Worm (Caenorhabditis elegans) whole organism, L4 larva: Measurements from ENCODE around the gene C45H4.13.

Experiments
- F10B5.3 ChIP-seq: sonication (generic microtip); optimal IDR thresholded peaks from 2 replicates; lab custom pipeline; 2016; ENCODE audit warnings: mild to moderate bottlenecking, missing genetic modification characterization, missing compliant biosample characterization
- F26F4.8 ChIP-seq: fragments of 200-800 bp; sonication (Bioruptor generic); conservative IDR thresholded peaks from 2 replicates; pipeline ENCODE4 v1.3.6; 2022; ENCODE audit warnings: missing genetic modification characterization, missing compliant biosample characterization
- Y5F2A.4 ChIP-seq: fragments of 200-800 bp; sonication (Bioruptor generic); optimal IDR thresholded peaks from 2 replicates; lab custom pipeline; 2018; ENCODE audit warnings: mild to moderate bottlenecking, missing genetic modification characterization, missing compliant biosample characterization
- arid-1 ChIP-seq: fragments of 200-800 bp; sonication (Bioruptor generic); conservative IDR thresholded peaks from 2 replicates; pipeline ENCODE4 v1.3.6; 2022; ENCODE audit warnings: missing genetic modification reagents, missing genetic modification characterization, missing compliant biosample characterization
- daf-12 ChIP-seq: fragments of 150-350 bp; optimal IDR thresholded peaks from 2 replicates; lab custom pipeline; 2014; ENCODE audit warnings: missing biosample characterization, missing genetic modification reagents, missing genetic modification characterization
- vab-7 ChIP-seq: fragments of 200-800 bp; sonication (Bioruptor generic); IDR thresholded peaks from 2 replicates; pipeline ENCODE4 v1.3.6; 2022; ENCODE audit warnings: missing genetic modification reagents, missing genetic modification characterization, missing compliant biosample characterization
- zag-1 ChIP-seq: fragments of 150-350 bp; optimal IDR thresholded peaks from 2 replicates; lab custom pipeline; 2014; ENCODE audit warnings: missing biosample characterization, missing genetic modification characterization

The C45H4.13 gene

DNA sequence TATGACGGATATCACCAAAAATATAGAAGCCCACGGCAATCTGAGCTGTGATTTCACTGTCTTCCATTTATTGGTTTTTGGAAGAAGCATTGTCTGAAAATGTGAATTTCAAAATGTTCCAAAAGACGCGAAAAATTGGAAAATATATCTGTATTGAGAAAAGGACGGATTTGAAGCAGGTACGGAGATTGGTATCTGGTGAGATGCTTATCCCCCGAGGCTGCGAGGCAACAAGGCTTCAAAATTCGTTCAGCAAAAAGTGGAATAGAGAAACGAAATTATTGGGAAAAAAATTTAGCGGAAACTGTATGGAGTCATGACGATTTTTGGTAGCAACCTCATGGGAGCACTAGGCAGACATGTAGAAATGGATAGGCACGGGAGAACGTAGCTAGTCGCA lies 47.7 kb downstream of the C45H4.13 start, which contains the start of gene F36F12.1:
Gene F36F12.1 (minus strand): TSS at position 101 of the 400 bp plus-strand sequence.
- TF ChIP-seq daf-12 (tag; lab: Kevin White, UChicago) (no peak), F10B5.3 (tag; lab: Kevin White, UChicago) (no peak), vab-7 (GFP tag; lab: Robert Waterston, UW) (no peak), arid-1 (GFP tag; lab: Robert Waterston, UW) (no peak), zag-1 (tag; lab: Kevin White, UChicago) (no peak), Y5F2A.4 (no peak), F26F4.8 (no peak)
